Worm (Caenorhabditis elegans) whole organism, L2 larva: ENCODE data around the gene F52D10.4.

ENCODE experiments used
- ceh-82 ChIP-seq: fragments of 150-350 bp; optimal IDR thresholded peaks from 2 replicates; lab custom pipeline; 2014; ENCODE audit warnings: missing biosample characterization, missing genetic modification characterization
- lin-39 ChIP-seq: fragments of 150-350 bp; optimal IDR thresholded peaks from 2 replicates; lab custom pipeline; 2014; ENCODE audit warnings: missing biosample characterization, missing genetic modification reagents, missing genetic modification characterization
- nhr-11 ChIP-seq: fragments of 150-350 bp; optimal IDR thresholded peaks from 2 replicates; lab custom pipeline; 2014; ENCODE audit warnings: missing biosample characterization, missing genetic modification characterization
- nhr-77 ChIP-seq: fragments of 150-350 bp; optimal IDR thresholded peaks from 2 replicates; lab custom pipeline; 2014; ENCODE audit warnings: missing biosample characterization, missing genetic modification characterization
- skn-1 ChIP-seq: sonication (generic microtip); optimal IDR thresholded peaks from 2 replicates; lab custom pipeline; 2017; ENCODE audit warnings: missing biosample characterization, missing genetic modification characterization

ce11 chrX:11598839-11599238 lies 18.4 kb upstream of the F52D10.4 start:
- TF ChIP-seq lin-39 (no peak), skn-1 (tag; lab: Kevin White, UChicago) (no peak), nhr-77 (tag; lab: Kevin White, UChicago) (no peak), nhr-11 (no peak), ceh-82 (tag; lab: Kevin White, UChicago) (no peak)
